Worm (Caenorhabditis elegans): Measurements from ENCODE around the gene irld-12.

irld-12 gene

DNA sequence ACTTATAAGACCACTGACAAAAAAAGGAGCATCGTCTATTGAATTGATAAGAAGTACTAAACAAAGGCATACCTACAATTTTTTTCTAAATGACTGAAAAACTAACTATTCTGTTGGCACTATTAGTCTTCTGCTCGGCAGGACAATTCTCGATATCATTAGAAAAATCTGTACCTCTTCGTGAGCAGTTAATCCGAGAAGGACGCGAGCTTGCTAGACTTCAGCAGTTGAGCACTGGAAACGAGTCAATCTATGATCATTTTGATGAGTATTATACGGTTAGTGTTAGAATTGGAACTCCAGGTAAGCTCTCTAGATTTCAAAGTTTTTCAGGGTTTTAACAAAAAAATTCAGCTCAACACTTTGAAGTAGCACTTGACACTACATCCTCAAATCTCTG, 7.0 kb upstream of the irld-12 start, which contains the start of gene asp-7:
asp-7 (plus strand) TSS at position 81 of the 400 bp plus-strand sequence.
- TF ChIP-seq ama-1 (optimal IDR thresholded peaks at IDR 0.05) (no peak), zag-1 (tag; optimal IDR thresholded peaks at IDR 0.05) (no peak), unc-55 (GFP tag; optimal IDR thresholded peaks at IDR 0.05) (no peak), lin-39 (tag; optimal IDR thresholded peaks at IDR 0.05) (no peak), R02D3.7 (tag; optimal IDR thresholded peaks at IDR 0.05) (no peak), Y55F3AM.14 (GFP tag; optimal IDR thresholded peaks at IDR 0.05) (no peak), sma-9 (GFP tag; optimal IDR thresholded peaks at IDR 0.05) (no peak), sma-9 (tag; optimal IDR thresholded peaks at IDR 0.05) (no peak), sem-4 (tag; optimal IDR thresholded peaks at IDR 0.05) (no peak), lsy-2 (tag; optimal IDR thresholded peaks at IDR 0.05) (no peak), ZK546.5 (tag; optimal IDR thresholded peaks at IDR 0.05) (no peak), blmp-1 (tag; optimal IDR thresholded peaks at IDR 0.05; ENCODE audit: insufficient read depth) (no peak), ztf-11 (tag; optimal IDR thresholded peaks at IDR 0.05) (no peak), nhr-11 (tag; optimal IDR thresholded peaks at IDR 0.05) (no peak), sma-3 (GFP tag; optimal IDR thresholded peaks at IDR 0.05) (no peak), mbf-1 (tag; optimal IDR thresholded peaks at IDR 0.05) (no peak), nhr-25 (tag; optimal IDR thresholded peaks at IDR 0.05) (no peak), aly-2 (tag; optimal IDR thresholded peaks at IDR 0.05) (no peak), peb-1 (tag; optimal IDR thresholded peaks at IDR 0.05) (no peak), ztf-1 (GFP tag; conservative IDR thresholded peaks at IDR 0.05) (no peak), dmd-4 (tag; optimal IDR thresholded peaks at IDR 0.05) (no peak)

- TF ChIP-seq fos-1 (tag; optimal IDR thresholded peaks at IDR 0.05) (peak; percentile 28), sma-9 (GFP tag; optimal IDR thresholded peaks at IDR 0.05) (peak; percentile 45), sma-9 (tag; optimal IDR thresholded peaks at IDR 0.05) (no peak), nhr-10 (tag; optimal IDR thresholded peaks at IDR 0.05) (no peak)
Observed at ce11 chrV:3024274-3024673, 3.1 kb upstream of the irld-12 start, which contains the start of gene asp-8. asp-8 (plus strand) TSS chrV:3024549.

- TF ChIP-seq alr-1 (tag; optimal IDR thresholded peaks at IDR 0.05): no peak
- TF ChIP-seq mbf-1 (tag; optimal IDR thresholded peaks at IDR 0.05): no peak
- no peak for TF ChIP-seq fos-1 (tag; optimal IDR thresholded peaks at IDR 0.05)
- no peak for TF ChIP-seq lin-13 (GFP tag; optimal IDR thresholded peaks at IDR 0.05)
- TF ChIP-seq dmd-4 (tag; optimal IDR thresholded peaks at IDR 0.05): no peak
- no peak for TF ChIP-seq nhr-21 (tag; optimal IDR thresholded peaks at IDR 0.05)
- no peak for TF ChIP-seq nhr-11 (tag; optimal IDR thresholded peaks at IDR 0.05)
- TF ChIP-seq blmp-1 (tag; optimal IDR thresholded peaks at IDR 0.05; ENCODE audit: insufficient read depth): no peak
- TF ChIP-seq crh-2 (tag; optimal IDR thresholded peaks at IDR 0.05): no peak
- no peak for TF ChIP-seq gmeb-1 (tag; optimal IDR thresholded peaks at IDR 0.05)
- TF ChIP-seq ceh-16 (tag; optimal IDR thresholded peaks at IDR 0.05): no peak
- TF ChIP-seq ztf-1 (GFP tag; conservative IDR thresholded peaks at IDR 0.05): no peak
- no peak for TF ChIP-seq lin-39 (tag; optimal IDR thresholded peaks at IDR 0.05)
- TF ChIP-seq mdl-1 (tag; optimal IDR thresholded peaks at IDR 0.05): no peak
- TF ChIP-seq nhr-25 (tag; optimal IDR thresholded peaks at IDR 0.05): no peak
- TF ChIP-seq nhr-23 (tag; optimal IDR thresholded peaks at IDR 0.05): no peak
- no peak for TF ChIP-seq Y55F3AM.14 (GFP tag; optimal IDR thresholded peaks at IDR 0.05)
- TF ChIP-seq R02D3.7 (tag; optimal IDR thresholded peaks at IDR 0.05): no peak
- no peak for TF ChIP-seq snpc-4 (tag; optimal IDR thresholded peaks at IDR 0.05)
- no peak for TF ChIP-seq ama-1 (optimal IDR thresholded peaks at IDR 0.05)
Observed at ce11 chrV:3017930-3018329, 3.3 kb downstream of the irld-12 start.

DNA sequence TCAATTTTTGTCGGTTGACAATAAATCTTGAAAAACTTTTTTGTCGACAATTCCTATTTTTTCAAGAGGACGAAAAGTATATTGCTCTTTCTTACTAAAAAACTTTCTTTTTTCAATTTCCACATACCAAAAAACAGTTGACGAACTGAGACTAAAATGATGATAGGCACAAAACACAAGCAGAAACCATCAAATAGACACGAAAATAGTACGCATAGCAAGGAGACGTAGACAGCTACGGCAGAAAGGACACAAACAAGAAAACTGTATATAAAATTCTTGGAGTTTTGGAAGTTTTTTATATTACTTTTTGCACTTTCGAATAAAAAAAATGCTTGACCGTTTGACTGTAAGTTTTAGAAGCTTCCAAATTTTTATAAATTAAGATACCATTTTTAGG, 7.0 kb downstream of the irld-12 start, which contains the start of gene K12D9.1:
K12D9.1 (plus strand) TSS at position 301 of the 400 bp plus-strand sequence.
- no peak for TF ChIP-seq gmeb-1 (tag; optimal IDR thresholded peaks at IDR 0.05)
- no peak for TF ChIP-seq nhr-77 (tag; optimal IDR thresholded peaks at IDR 0.05)
- no peak for TF ChIP-seq ztf-1 (GFP tag; conservative IDR thresholded peaks at IDR 0.05)

- TF ChIP-seq fos-1 (tag; optimal IDR thresholded peaks at IDR 0.05): no peak
Observed at ce11 chrV:3011394-3011793, 9.8 kb downstream of the irld-12 start, which contains the start of gene srw-135. srw-135 (minus strand) TSS chrV:3011494.

- TF ChIP-seq sem-4 (tag; optimal IDR thresholded peaks at IDR 0.05) (no peak), mab-5 (tag; optimal IDR thresholded peaks at IDR 0.05) (no peak), lin-13 (GFP tag; optimal IDR thresholded peaks at IDR 0.05) (no peak), aly-2 (tag; optimal IDR thresholded peaks at IDR 0.05) (no peak), fos-1 (tag; optimal IDR thresholded peaks at IDR 0.05) (no peak), elt-1 (tag; optimal IDR thresholded peaks at IDR 0.05) (no peak), nhr-77 (tag; optimal IDR thresholded peaks at IDR 0.05) (no peak), nhr-12 (tag; optimal IDR thresholded peaks at IDR 0.05) (no peak), nhr-11 (tag; optimal IDR thresholded peaks at IDR 0.05) (no peak), crh-2 (tag; optimal IDR thresholded peaks at IDR 0.05) (no peak), nhr-6 (tag; optimal IDR thresholded peaks at IDR 0.05) (no peak), nhr-25 (tag; optimal IDR thresholded peaks at IDR 0.05) (no peak), snpc-4 (tag; optimal IDR thresholded peaks at IDR 0.05) (no peak), ztf-11 (tag; optimal IDR thresholded peaks at IDR 0.05) (no peak), nhr-21 (tag; optimal IDR thresholded peaks at IDR 0.05) (no peak)
Observed at ce11 chrV:3010468-3010867, 10.7 kb downstream of the irld-12 start, which contains the start of gene srw-136. srw-136 (minus strand) TSS chrV:3010568.

Measured in whole organism, L2 larva.